Worm (Caenorhabditis elegans) whole organism, L4 larva: ENCODE data around the gene F56H9.8.

Source experiments
- F10B5.3 ChIP-seq: sonication (generic microtip); optimal IDR thresholded peaks from 2 replicates; lab custom pipeline; 2016; ENCODE audit warnings: mild to moderate bottlenecking, missing genetic modification characterization, missing compliant biosample characterization
- F37D6.2 ChIP-seq: sonication (generic microtip); optimal IDR thresholded peaks from 2 replicates; lab custom pipeline; 2016; ENCODE audit warnings: mild to moderate bottlenecking, missing genetic modification characterization, missing compliant biosample characterization
- F49E8.2 ChIP-seq: sonication (generic microtip); optimal IDR thresholded peaks from 2 replicates; lab custom pipeline; 2016; ENCODE audit warnings: missing compliant biosample characterization, mild to moderate bottlenecking, missing genetic modification characterization, borderline replicate concordance
- T26A8.4 ChIP-seq: fragments of 200-800 bp; sonication (Bioruptor generic); IDR thresholded peaks from 2 replicates; pipeline ENCODE4 v1.3.6; 2022; ENCODE audit warnings: missing genetic modification characterization, missing compliant biosample characterization
- Y5F2A.4 ChIP-seq: fragments of 200-800 bp; sonication (Bioruptor generic); optimal IDR thresholded peaks from 2 replicates; lab custom pipeline; 2018; ENCODE audit warnings: mild to moderate bottlenecking, missing genetic modification characterization, missing compliant biosample characterization
- ZK337.2 ChIP-seq: fragments of 200-800 bp; sonication (Bioruptor generic); IDR thresholded peaks from 2 replicates; pipeline ENCODE4 v1.3.6; 2022; ENCODE audit warnings: missing genetic modification reagents, missing genetic modification characterization, missing compliant biosample characterization
- aly-2 ChIP-seq: sonication (generic microtip); optimal IDR thresholded peaks from 2 replicates; lab custom pipeline; 2018; ENCODE audit warnings: missing biosample characterization, missing genetic modification characterization
- ceh-44 ChIP-seq: fragments of 200-800 bp; sonication (Bioruptor generic); IDR thresholded peaks from 2 replicates; pipeline ENCODE4 v1.3.6; 2022; ENCODE audit warnings: missing genetic modification reagents, missing genetic modification characterization, missing compliant biosample characterization
- ceh-82 ChIP-seq: sonication (generic microtip); optimal IDR thresholded peaks from 2 replicates; lab custom pipeline; 2017; ENCODE audit warnings: missing biosample characterization, missing genetic modification characterization
- daf-16 ChIP-seq, 3 experiments: sonication (generic microtip); optimal IDR thresholded peaks; 2 replicates each; lab custom pipeline; 2016 to 2017; ENCODE audit warnings: missing genetic modification characterization in 3 of 3, missing genetic modification reagents in 3 of 3, mild to moderate bottlenecking in 2 of 3, missing compliant biosample characterization in 2 of 3, missing biosample characterization in 1 of 3, moderate library complexity in 1 of 3
- hif-1 ChIP-seq, 2 experiments: sonication (generic microtip); optimal IDR thresholded peaks; 2 replicates each; lab custom pipeline; 2016 to 2017; ENCODE audit warnings: missing compliant biosample characterization in 2 of 2, missing genetic modification characterization in 2 of 2, missing genetic modification reagents in 2 of 2, missing genotype in 2 of 2, mild to moderate bottlenecking in 1 of 2
- hmg-1.1 ChIP-seq: fragments of 200-800 bp; sonication (Bioruptor generic); IDR thresholded peaks from 2 replicates; pipeline ENCODE4 v1.3.6; 2022; ENCODE audit warnings: missing genetic modification reagents, missing genetic modification characterization, missing compliant biosample characterization
- jun-1 ChIP-seq: fragments of 150-350 bp; optimal IDR thresholded peaks from 2 replicates; lab custom pipeline; 2014; ENCODE audit warnings: missing biosample characterization, missing genetic modification reagents, missing genetic modification characterization
- lim-7 ChIP-seq: fragments of 200-800 bp; sonication (Bioruptor generic); IDR thresholded peaks from 2 replicates; pipeline ENCODE4 v1.3.6; 2022; ENCODE audit warnings: missing genetic modification characterization, missing compliant biosample characterization
- lin-1 ChIP-seq: fragments of 200-800 bp; sonication (Bioruptor generic); IDR thresholded peaks from 2 replicates; pipeline ENCODE4 v1.3.6; 2022; ENCODE audit warnings: missing genetic modification reagents, missing genetic modification characterization, missing compliant biosample characterization
- lin-38 ChIP-seq: fragments of 200-800 bp; sonication (Bioruptor generic); IDR thresholded peaks from 2 replicates; pipeline ENCODE4 v1.3.6; 2022; ENCODE audit warnings: missing genetic modification reagents, missing genetic modification characterization, missing compliant biosample characterization
- lin-39 ChIP-seq: fragments of 150-350 bp; optimal IDR thresholded peaks from 2 replicates; lab custom pipeline; 2014; ENCODE audit warnings: missing biosample characterization, missing genetic modification reagents, missing genetic modification characterization
- lsy-2 ChIP-seq, 2 experiments: fragments of 150-350 bp in 1 of 2; sonication (generic microtip) in 1 of 2; optimal IDR thresholded peaks; 2 replicates each; lab custom pipeline; 2014 to 2017; ENCODE audit warnings: missing biosample characterization in 2 of 2, missing genetic modification characterization in 2 of 2
- mdl-1 ChIP-seq, 2 experiments: fragments of 150-350 bp in 1 of 2; sonication (generic microtip) in 1 of 2; optimal IDR thresholded peaks; 2 replicates each; lab custom pipeline; 2014 to 2017; ENCODE audit warnings: missing biosample characterization in 2 of 2, missing genetic modification characterization in 2 of 2
- mdt-29 ChIP-seq: fragments of 200-800 bp; sonication (Bioruptor generic); IDR thresholded peaks from 2 replicates; pipeline ENCODE4 v1.3.6; 2022; ENCODE audit warnings: missing genetic modification reagents, missing genetic modification characterization, missing compliant biosample characterization
- nhr-102 ChIP-seq: sonication (generic microtip); optimal IDR thresholded peaks from 2 replicates; lab custom pipeline; 2016; ENCODE audit warnings: mild to moderate bottlenecking, missing genetic modification characterization, moderate library complexity, missing compliant biosample characterization
- nhr-111 ChIP-seq: fragments of 200-800 bp; sonication (Bioruptor generic); optimal IDR thresholded peaks from 2 replicates; lab custom pipeline; 2018; ENCODE audit warnings: mild to moderate bottlenecking, missing genetic modification characterization, missing compliant biosample characterization
- nhr-237 ChIP-seq: sonication (generic microtip); optimal IDR thresholded peaks from 2 replicates; lab custom pipeline; 2017; ENCODE audit warnings: missing biosample characterization, missing genetic modification characterization
- nhr-42 ChIP-seq: fragments of 200-800 bp; sonication (Bioruptor generic); IDR thresholded peaks from 2 replicates; pipeline ENCODE4 v1.3.6; 2022; ENCODE audit warnings: missing genetic modification characterization, missing compliant biosample characterization
- nhr-76 ChIP-seq: fragments of 150-350 bp; optimal IDR thresholded peaks from 2 replicates; lab custom pipeline; 2014; ENCODE audit warnings: missing biosample characterization, missing genetic modification characterization
- pha-4 ChIP-seq, 2 experiments: fragments of 150-350 bp in 1 of 2; fragments of 200-800 bp in 1 of 2; sonication (Bioruptor generic) in 1 of 2; IDR thresholded peaks in 1 of 2; optimal IDR thresholded peaks in 1 of 2; 2 replicates each; pipeline versions ENCODE4 v1.3.6 to Lab custom; 2014 to 2022; ENCODE audit warnings: missing genetic modification characterization in 2 of 2, missing genetic modification reagents in 2 of 2, missing biosample characterization in 1 of 2, missing compliant biosample characterization in 1 of 2
- php-3 ChIP-seq: fragments of 200-800 bp; sonication (Bioruptor generic); IDR thresholded peaks from 2 replicates; pipeline ENCODE4 v1.3.6; 2022; ENCODE audit warnings: missing genetic modification reagents, missing genetic modification characterization, missing compliant biosample characterization
- saeg-2 ChIP-seq: fragments of 200-800 bp; sonication (Bioruptor generic); IDR thresholded peaks from 2 replicates; pipeline ENCODE4 v1.3.6; 2022; ENCODE audit warnings: missing genetic modification reagents, missing genetic modification characterization, missing compliant biosample characterization
- snpc-4 ChIP-seq: fragments of 150-350 bp; optimal IDR thresholded peaks from 2 replicates; lab custom pipeline; 2014; ENCODE audit warnings: missing biosample characterization, missing genetic modification characterization
- spr-1 ChIP-seq: sonication (generic microtip); optimal IDR thresholded peaks from 2 replicates; lab custom pipeline; 2016; ENCODE audit warnings: mild to moderate bottlenecking, missing genetic modification characterization, missing compliant biosample characterization
- spr-3 ChIP-seq: fragments of 200-800 bp; sonication (Bioruptor generic); optimal IDR thresholded peaks from 2 replicates; lab custom pipeline; 2018; ENCODE audit warnings: mild to moderate bottlenecking, missing genetic modification characterization, missing compliant biosample characterization
- tag-97 ChIP-seq: fragments of 200-800 bp; sonication (Bioruptor generic); IDR thresholded peaks from 2 replicates; pipeline ENCODE4 v1.3.6; 2022; ENCODE audit warnings: missing genetic modification characterization, missing compliant biosample characterization
- unc-62 ChIP-seq, 3 experiments: fragments of 150-350 bp in 1 of 3; sonication (generic microtip); optimal IDR thresholded peaks in 2 of 3; peaks in 1 of 3; 1 replicate in 1 of 3; 2 replicates in 2 of 3; lab custom pipeline; 2014 to 2017; ENCODE audit warnings: missing biosample characterization in 3 of 3, missing genetic modification characterization in 3 of 3, missing genetic modification reagents in 3 of 3, missing genotype in 1 of 3
- vab-7 ChIP-seq: fragments of 200-800 bp; sonication (Bioruptor generic); IDR thresholded peaks from 2 replicates; pipeline ENCODE4 v1.3.6; 2022; ENCODE audit warnings: missing genetic modification reagents, missing genetic modification characterization, missing compliant biosample characterization
- zfp-2 ChIP-seq: sonication (generic microtip); optimal IDR thresholded peaks from 2 replicates; lab custom pipeline; 2016; ENCODE audit warnings: mild to moderate bottlenecking, missing genetic modification characterization, missing compliant biosample characterization
- zip-11 ChIP-seq: fragments of 200-800 bp; sonication (Bioruptor generic); IDR thresholded peaks from 2 replicates; pipeline ENCODE4 v1.3.6; 2022; ENCODE audit warnings: missing genetic modification characterization, missing compliant biosample characterization

The F56H9.8 gene

ce11 chrV:12611029-12611428 is 33.6 kb upstream of the F56H9.8 start, which contains the start of gene cubn-1:
TSS of gene cubn-1 (plus strand) at chrV:12611329.
- TF ChIP-seq ZK337.2 (no peak), nhr-237 (tag; lab: Kevin White, UChicago) (no peak), hif-1 (tag; optimal IDR thresholded peaks at IDR 0.05; lab: Kevin White, UChicago) (no peak), php-3 (GFP tag; lab: Robert Waterston, UW) (no peak), T26A8.4 (no peak), hmg-1.1 (GFP tag; lab: Robert Waterston, UW) (no peak), aly-2 (tag; lab: Kevin White, UChicago) (no peak), F10B5.3 (no peak)

- no peak for TF ChIP-seq daf-16 (GFP tag; optimal IDR thresholded peaks at IDR 0.05; lab: Kevin White, UChicago)
- TF ChIP-seq daf-16 (tag; optimal IDR thresholded peaks at IDR 0.05; lab: Kevin White, UChicago) = no peak
Measured at ce11 chrV:12612118-12612517, 32.5 kb upstream of the F56H9.8 start, which contains the start of gene cyc-2.2. TSS of gene cyc-2.2 (minus strand) at chrV:12612218.

DNA sequence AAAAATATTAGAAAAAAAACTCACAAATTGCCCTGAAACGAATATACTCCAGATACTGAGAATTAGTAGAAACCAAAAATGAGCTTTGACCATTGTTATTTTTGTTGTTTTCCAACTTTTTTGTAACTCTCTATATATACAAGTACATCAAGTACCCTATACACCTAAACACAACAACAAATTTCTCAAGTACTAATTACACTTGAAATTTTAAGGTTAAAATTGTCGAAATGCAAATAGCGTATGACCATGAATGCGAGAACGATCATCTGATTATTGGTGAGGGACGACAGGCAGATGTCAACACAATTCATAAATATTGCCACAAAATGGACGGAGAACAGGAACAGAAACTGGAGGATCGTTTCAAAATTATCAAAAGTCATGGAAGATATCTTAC is 20.2 kb upstream of the F56H9.8 start, which contains the start of gene F56H9.9:
TSS of gene F56H9.9 (minus strand) at position 101 of the 400 bp plus-strand sequence.
- TF ChIP-seq nhr-111 (GFP tag; lab: Kevin White, UChicago) (no peak), spr-3 (GFP tag; lab: Kevin White, UChicago) (no peak), unc-62 (GFP tag; optimal IDR thresholded peaks at IDR 0.05 in 1 of 2; lab: Kevin White, UChicago) (no peak), unc-62 (tag; optimal IDR thresholded peaks at IDR 0.05; lab: Kevin White, UChicago) (no peak), zip-11 (GFP tag; lab: Robert Waterston, UW) (no peak), Y5F2A.4 (no peak), mdl-1 (tag; optimal IDR thresholded peaks at IDR 0.05; lab: Kevin White, UChicago) (no peak), lin-1 (GFP tag; lab: Robert Waterston, UW) (no peak), F49E8.2 (no peak), pha-4 (GFP tag; IDR thresholded peaks at IDR 0.05; lab: Robert Waterston, UW) (no peak), pha-4 (tag; optimal IDR thresholded peaks at IDR 0.05; lab: Kevin White, UChicago) (no peak), saeg-2 (no peak), lim-7 (GFP tag; lab: Robert Waterston, UW) (no peak), F37D6.2 (tag; lab: Kevin White, UChicago) (no peak), zfp-2 (tag; lab: Kevin White, UChicago) (no peak), mdt-29 (GFP tag; lab: Robert Waterston, UW) (no peak), vab-7 (no peak), tag-97 (no peak), nhr-42 (no peak), lin-39 (tag; lab: Kevin White, UChicago) (no peak)

- TF ChIP-seq lsy-2 (tag; optimal IDR thresholded peaks at IDR 0.05; lab: Kevin White, UChicago) = no peak
- TF ChIP-seq spr-1 (tag; lab: Kevin White, UChicago) = no peak
- no peak for TF ChIP-seq F49E8.2
- TF ChIP-seq ceh-44 = no peak
- no peak for TF ChIP-seq lin-38 (GFP tag; lab: Robert Waterston, UW)
- no peak for TF ChIP-seq nhr-102 (tag; lab: Kevin White, UChicago)
- no peak for TF ChIP-seq ceh-82
- no peak for TF ChIP-seq jun-1 (tag; lab: Kevin White, UChicago)
- TF ChIP-seq snpc-4 (tag; lab: Kevin White, UChicago) = no peak
- no peak for TF ChIP-seq nhr-76 (tag; lab: Kevin White, UChicago)
Measured at ce11 chrV:12629743-12630142, 14.9 kb upstream of the F56H9.8 start, which contains the start of gene F56H9.6. TSS of gene F56H9.6 (minus strand) at chrV:12629843.
